Fruit fly (Drosophila melanogaster) whole organism, larva: Measurements from ENCODE around the gene CG11617.

ENCODE experiments used
- noc ChIP-seq: fragments of 200-800 bp; sonication (Bioruptor generic); optimal IDR thresholded peaks from 3 replicates; lab custom pipeline; 2019; ENCODE audit warnings: missing biosample characterization, mild to moderate bottlenecking, missing genetic modification characterization, moderate library complexity

Gene CG11617

dm6 chr2L:228246-228645 is 21.1 kb upstream of the CG11617 start:
- TF ChIP-seq noc = no peak

- TF ChIP-seq noc = no peak
Observed at dm6 chr2L:225386-225682, 18.2 kb upstream of the CG11617 start.

dm6 chr2L:224599-225385 is 17.7 kb upstream of the CG11617 start:
- no peak for TF ChIP-seq noc

dm6 chr2L:223867-224598 is 16.9 kb upstream of the CG11617 start:
- TF ChIP-seq noc = no peak

dm6 chr2L:223351-223750 is 16.3 kb upstream of the CG11617 start:
- peak; percentile 38 for TF ChIP-seq noc

- no peak for TF ChIP-seq noc
Observed at dm6 chr2L:222867-223266, 15.8 kb upstream of the CG11617 start.

- TF ChIP-seq noc = no peak
Observed at dm6 chr2L:221939-222489, 14.9 kb upstream of the CG11617 start.

- TF ChIP-seq noc = no peak
Observed at dm6 chr2L:221152-221551, 14.1 kb upstream of the CG11617 start.

dm6 chr2L:220509-220908 is 13.4 kb upstream of the CG11617 start:
- TF ChIP-seq noc = no peak

dm6 chr2L:219441-220033 is 12.4 kb upstream of the CG11617 start:
- no peak for TF ChIP-seq noc

- TF ChIP-seq noc = no peak
Observed at dm6 chr2L:206556-206955, 541 bp downstream of the CG11617 start.

dm6 chr2L:204557-204956 is 2.5 kb downstream of the CG11617 start:
- TF ChIP-seq noc = no peak

- TF ChIP-seq noc = no peak
Observed at dm6 chr2L:203529-204127, 3.5 kb downstream of the CG11617 start, which contains the start of gene mRpL10. mRpL10 (plus strand) TSS chr2L:203779.

dm6 chr2L:195668-196067 is 11.4 kb downstream of the CG11617 start:
- no peak for TF ChIP-seq noc

- TF ChIP-seq noc = no peak
Observed at dm6 chr2L:182360-183144, 24.5 kb downstream of the CG11617 start.

- TF ChIP-seq noc = no peak
Observed at dm6 chr2L:181020-181419, 26.1 kb downstream of the CG11617 start.
